Fruit fly (Drosophila melanogaster) whole organism, embryonic: ENCODE data around the gene Cap-D3.

ENCODE experiments used
- Aef1 ChIP-seq: fragments of 200-800 bp; sonication (Bioruptor generic); IDR thresholded peaks from 3 replicates; pipeline ENCODE4 v1.3.6; 2022; ENCODE audit warnings: missing biosample characterization, missing genetic modification characterization
- Atf-2 ChIP-seq: fragments of 200-800 bp; sonication (Bioruptor generic); optimal IDR thresholded peaks from 2 replicates; lab custom pipeline; 2016; ENCODE audit warnings: missing biosample characterization, missing genetic modification characterization
- BtbVII ChIP-seq: fragments of 200-800 bp; sonication (Bioruptor generic); optimal IDR thresholded peaks from 3 replicates; lab custom pipeline; 2017; ENCODE audit warnings: missing biosample characterization, mild to moderate bottlenecking, missing genetic modification characterization
- CG10959 ChIP-seq: fragments of 200-800 bp; sonication (Bioruptor generic); IDR thresholded peaks from 2 replicates; pipeline ENCODE4 v1.3.6; 2022; ENCODE audit warnings: missing biosample characterization, missing genetic modification characterization
- CG11456 ChIP-seq: fragments of 200-800 bp; sonication (Bioruptor generic); IDR thresholded peaks from 3 replicates; pipeline ENCODE4 v1.3.6; 2022; ENCODE audit warnings: missing biosample characterization, missing genetic modification characterization
- CG11504 ChIP-seq: fragments of 200-800 bp; sonication (Bioruptor generic); optimal IDR thresholded peaks from 3 replicates; lab custom pipeline; 2019; ENCODE audit warnings: missing biosample characterization, mild to moderate bottlenecking, missing genetic modification characterization, moderate library complexity
- CG12391 ChIP-seq: fragments of 200-800 bp; sonication (Bioruptor generic); optimal IDR thresholded peaks from 3 replicates; lab custom pipeline; 2018; ENCODE audit warnings: missing biosample characterization, mild to moderate bottlenecking, missing genetic modification characterization, moderate library complexity
- CG13424 ChIP-seq: fragments of 200-800 bp; sonication (Bioruptor generic); optimal IDR thresholded peaks from 2 replicates; lab custom pipeline; 2019; ENCODE audit warnings: missing biosample characterization, mild to moderate bottlenecking, missing genetic modification characterization, moderate library complexity
- CG14050 ChIP-seq: fragments of 200-800 bp; sonication (Bioruptor generic); IDR thresholded peaks from 3 replicates; pipeline ENCODE4 v1.3.6; 2022; ENCODE audit warnings: missing biosample characterization, missing genetic modification characterization
- CG14710 ChIP-seq: fragments of 200-800 bp; sonication (Bioruptor generic); optimal IDR thresholded peaks from 3 replicates; lab custom pipeline; 2019; ENCODE audit warnings: missing biosample characterization, mild to moderate bottlenecking, missing genetic modification characterization, moderate library complexity
- CG1602 ChIP-seq: fragments of 200-800 bp; sonication (Bioruptor generic); optimal IDR thresholded peaks from 3 replicates; lab custom pipeline; 2016; ENCODE audit warnings: missing biosample characterization, missing genetic modification characterization
- CG17186 ChIP-seq: fragments of 200-800 bp; sonication (Bioruptor generic); optimal IDR thresholded peaks from 3 replicates; lab custom pipeline; 2017; ENCODE audit warnings: missing biosample characterization, missing genetic modification reagents, missing genetic modification characterization
- CG17568 ChIP-seq: fragments of 200-800 bp; sonication (Bioruptor generic); optimal IDR thresholded peaks from 2 replicates; lab custom pipeline; 2018; ENCODE audit warnings: missing biosample characterization, mild to moderate bottlenecking, missing genetic modification characterization, moderate library complexity
- CG17802 ChIP-seq: fragments of 200-800 bp; sonication (Bioruptor generic); optimal IDR thresholded peaks from 2 replicates; lab custom pipeline; 2018; ENCODE audit warnings: missing biosample characterization, mild to moderate bottlenecking, missing genetic modification characterization, moderate library complexity
- CG1792 ChIP-seq: fragments of 200-800 bp; sonication (Bioruptor generic); optimal IDR thresholded peaks from 2 replicates; lab custom pipeline; 2016; ENCODE audit warnings: missing biosample characterization, missing genetic modification characterization
- CG18476 ChIP-seq: fragments of 200-800 bp; sonication (Bioruptor generic); optimal IDR thresholded peaks from 2 replicates; lab custom pipeline; 2016; ENCODE audit warnings: missing biosample characterization, mild to moderate bottlenecking, missing genetic modification characterization
- CG3065 ChIP-seq: fragments of 200-800 bp; sonication (Bioruptor generic); optimal IDR thresholded peaks from 2 replicates; lab custom pipeline; 2016; ENCODE audit warnings: missing biosample characterization, missing genetic modification characterization
- CG34422 ChIP-seq: fragments of 200-800 bp; sonication (Bioruptor generic); IDR thresholded peaks from 3 replicates; pipeline ENCODE4 v1.3.6; 2022; ENCODE audit warnings: missing biosample characterization, missing genetic modification characterization
- CG3726 ChIP-seq: fragments of 200-800 bp; sonication (Bioruptor generic); IDR thresholded peaks from 3 replicates; pipeline ENCODE4, ENCODE4 v1.3.6; 2022; ENCODE audit warnings: missing biosample characterization, missing genetic modification characterization
- CG6813 ChIP-seq: fragments of 200-800 bp; sonication (Bioruptor generic); optimal IDR thresholded peaks from 2 replicates; lab custom pipeline; 2017; ENCODE audit warnings: missing biosample characterization, missing genetic modification characterization, mild to moderate bottlenecking, moderate library complexity, missing genetic modification reagents
- CG7357 ChIP-seq: fragments of 200-800 bp; sonication (Bioruptor generic); IDR thresholded peaks from 3 replicates; pipeline ENCODE4 v1.3.6; 2022; ENCODE audit warnings: missing biosample characterization, missing genetic modification characterization
- CG7372 ChIP-seq: fragments of 200-800 bp; sonication (Bioruptor generic); IDR thresholded peaks from 2 replicates; pipeline ENCODE4 v1.3.6; 2022; ENCODE audit warnings: missing biosample characterization, missing genetic modification characterization
- CG7839 ChIP-seq: fragments of 200-800 bp; sonication (Bioruptor generic); optimal IDR thresholded peaks from 3 replicates; lab custom pipeline; 2018; ENCODE audit warnings: missing biosample characterization, mild to moderate bottlenecking, missing genetic modification characterization, moderate library complexity
- CG8924 ChIP-seq: fragments of 200-800 bp; optimal IDR thresholded peaks from 3 replicates; lab custom pipeline; 2019; ENCODE audit warnings: missing biosample characterization, mild to moderate bottlenecking, missing genetic modification characterization, moderate library complexity
- Dip2 ChIP-seq: fragments of 200-800 bp; sonication (Bioruptor generic); IDR thresholded peaks from 2 replicates; pipeline ENCODE4 v1.3.6; 2022; ENCODE audit warnings: missing biosample characterization, missing genetic modification characterization
- Doc2 ChIP-seq: fragments of 200-800 bp; sonication (Bioruptor generic); IDR thresholded peaks from 2 replicates; pipeline ENCODE4 v1.3.6; 2022; ENCODE audit warnings: missing biosample characterization, missing genetic modification characterization
- Hr39 ChIP-seq: fragments of >200 bp; optimal IDR thresholded peaks from 2 replicates; lab custom pipeline; 2017
- Mad ChIP-seq: fragments of 200-800 bp; sonication (Bioruptor generic); optimal IDR thresholded peaks from 2 replicates; lab custom pipeline; 2016; ENCODE audit warnings: missing biosample characterization, missing genetic modification characterization
- Myb ChIP-seq: fragments of 200-800 bp; sonication (Bioruptor generic); optimal IDR thresholded peaks from 2 replicates; lab custom pipeline; 2016; ENCODE audit warnings: missing biosample characterization, missing genetic modification characterization
- Nf-YB ChIP-seq: fragments of 200-800 bp; sonication (Bioruptor generic); optimal IDR thresholded peaks from 3 replicates; lab custom pipeline; 2019; ENCODE audit warnings: missing biosample characterization, mild to moderate bottlenecking, missing genetic modification characterization, moderate library complexity
- Poxn ChIP-seq: fragments of 200-800 bp; sonication (Bioruptor generic); IDR thresholded peaks from 2 replicates; pipeline ENCODE4 v1.3.6; 2022; ENCODE audit warnings: missing biosample characterization, missing genetic modification characterization
- Ravus ChIP-seq: fragments of 200-800 bp; sonication (Bioruptor generic); IDR thresholded peaks from 2 replicates; pipeline ENCODE4 v1.3.6; 2022; ENCODE audit warnings: missing biosample characterization, missing genetic modification characterization
- Sox100B ChIP-seq: fragments of 200-800 bp; sonication (Bioruptor generic); optimal IDR thresholded peaks from 3 replicates; lab custom pipeline; 2018; ENCODE audit warnings: missing biosample characterization, mild to moderate bottlenecking, missing genetic modification characterization
- Sry-δ ChIP-seq: fragments of 200-800 bp; sonication (Bioruptor generic); optimal IDR thresholded peaks from 2 replicates; lab custom pipeline; 2016; ENCODE audit warnings: missing biosample characterization, missing genetic modification characterization
- YL-1 ChIP-seq: fragments of 200-800 bp; sonication (Bioruptor generic); optimal IDR thresholded peaks from 3 replicates; lab custom pipeline; 2017; ENCODE audit warnings: missing biosample characterization, mild to moderate bottlenecking, missing genetic modification characterization
- crol ChIP-seq: fragments of 200-800 bp; sonication (Bioruptor generic); IDR thresholded peaks from 2 replicates; pipeline ENCODE4 v1.3.6; 2022; ENCODE audit warnings: missing biosample characterization, missing genetic modification characterization
- da ChIP-seq: fragments of 200-800 bp; sonication (Bioruptor generic); optimal IDR thresholded peaks from 2 replicates; lab custom pipeline; 2016; ENCODE audit warnings: missing biosample characterization, missing genetic modification characterization
- gsb-n ChIP-seq: fragments of 200-800 bp; sonication (Bioruptor generic); optimal IDR thresholded peaks from 3 replicates; lab custom pipeline; 2018; ENCODE audit warnings: missing biosample characterization, mild to moderate bottlenecking, missing genetic modification characterization
- gt ChIP-seq: fragments of 200-800 bp; sonication (Bioruptor generic); IDR thresholded peaks from 2 replicates; pipeline ENCODE4 v1.3.6; 2022; ENCODE audit warnings: missing biosample characterization, missing genetic modification characterization
- lab ChIP-seq: fragments of 200-800 bp; sonication (Bioruptor generic); optimal IDR thresholded peaks from 3 replicates; lab custom pipeline; 2017; ENCODE audit warnings: missing biosample characterization, missing genetic modification characterization, mild to moderate bottlenecking, moderate library complexity, missing genetic modification reagents
- lilli ChIP-seq: fragments of 200-800 bp; sonication (Bioruptor generic); optimal IDR thresholded peaks from 3 replicates; lab custom pipeline; 2016; ENCODE audit warnings: missing biosample characterization, missing genetic modification characterization
- mam ChIP-seq: fragments of 200-800 bp; sonication (Bioruptor generic); optimal IDR thresholded peaks from 3 replicates; lab custom pipeline; 2016; ENCODE audit warnings: missing biosample characterization, missing genetic modification characterization
- nau ChIP-seq: fragments of 200-800 bp; sonication (Bioruptor generic); optimal IDR thresholded peaks from 3 replicates; lab custom pipeline; 2017; ENCODE audit warnings: missing biosample characterization, mild to moderate bottlenecking, missing genetic modification characterization, missing genetic modification reagents
- nmo ChIP-seq: fragments of 200-800 bp; sonication (Bioruptor generic); optimal IDR thresholded peaks from 2 replicates; lab custom pipeline; 2018; ENCODE audit warnings: missing biosample characterization, mild to moderate bottlenecking, missing genetic modification characterization, moderate library complexity
- phol ChIP-seq: fragments of 200-800 bp; sonication (Bioruptor generic); optimal IDR thresholded peaks from 3 replicates; lab custom pipeline; 2018; ENCODE audit warnings: missing biosample characterization, mild to moderate bottlenecking, missing genetic modification characterization, moderate library complexity
- so ChIP-seq: fragments of 200-800 bp; sonication (Bioruptor generic); IDR thresholded peaks from 3 replicates; pipeline ENCODE4 v1.3.6; 2022; ENCODE audit warnings: missing biosample characterization, missing genetic modification characterization
- sr ChIP-seq: fragments of 200-800 bp; sonication (Bioruptor generic); IDR thresholded peaks from 3 replicates; pipeline ENCODE4 v1.3.6; 2022; ENCODE audit warnings: missing biosample characterization, missing genetic modification characterization
- ssp ChIP-seq: fragments of 200-800 bp; sonication (Bioruptor generic); IDR thresholded peaks from 2 replicates; pipeline ENCODE4 v1.3.6; 2022; ENCODE audit warnings: missing biosample characterization, missing genetic modification characterization
- tin ChIP-seq: fragments of 200-800 bp; sonication (Bioruptor generic); optimal IDR thresholded peaks from 3 replicates; lab custom pipeline; 2016; ENCODE audit warnings: missing biosample characterization, missing genetic modification characterization
- wor ChIP-seq: fragments of 200-800 bp; sonication (Bioruptor generic); IDR thresholded peaks from 2 replicates; pipeline ENCODE4 v1.3.6; 2022; ENCODE audit warnings: missing biosample characterization, missing genetic modification characterization
- z ChIP-seq: fragments of 200-800 bp; sonication (Bioruptor generic); IDR thresholded peaks from 3 replicates; pipeline ENCODE4 v1.3.6; 2022; ENCODE audit warnings: missing biosample characterization, missing genetic modification characterization

The Cap-D3 gene

DNA sequence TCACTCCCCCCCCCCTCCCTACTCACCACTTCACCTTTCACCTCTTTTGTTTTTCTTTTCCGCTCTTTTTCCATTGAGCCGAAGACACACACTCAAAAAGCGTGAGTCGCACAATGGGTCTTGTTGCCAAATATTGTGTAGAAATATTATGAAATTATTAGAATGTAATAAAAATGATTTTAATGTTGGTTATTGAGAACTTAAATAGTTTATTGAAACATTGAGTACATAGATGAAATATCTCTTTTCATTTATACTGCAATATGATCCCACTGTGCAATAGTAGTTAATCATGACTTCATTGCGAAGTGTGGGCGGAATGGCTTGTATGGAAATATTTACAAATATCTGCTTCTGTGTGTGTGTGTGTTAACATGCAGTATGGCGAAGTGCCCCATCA lies 41.4 kb downstream of the Cap-D3 start (continued):
- peak; percentile 19 for TF ChIP-seq CG7839 (tag; lab: Kevin White, UChicago)
- 0 out of 3 replicates have a peak, but pooled peaks have one; percentile 43 for TF ChIP-seq CG11456 (GFP tag; lab: Robert Waterston, UW)
- no peak for TF ChIP-seq gt (GFP tag; lab: Robert Waterston, UW)
- 0 out of 3 replicates have a peak, but pooled peaks have one; percentile 18 for TF ChIP-seq Aef1 (GFP tag; lab: Robert Waterston, UW)
- TF ChIP-seq CG11504 (tag; lab: Kevin White, UChicago) = peak; percentile 37
- TF ChIP-seq nmo (GFP tag; lab: Kevin White, UChicago) = peak; percentile 5
- TF ChIP-seq, all 482 proteins: peak for 32

DNA sequence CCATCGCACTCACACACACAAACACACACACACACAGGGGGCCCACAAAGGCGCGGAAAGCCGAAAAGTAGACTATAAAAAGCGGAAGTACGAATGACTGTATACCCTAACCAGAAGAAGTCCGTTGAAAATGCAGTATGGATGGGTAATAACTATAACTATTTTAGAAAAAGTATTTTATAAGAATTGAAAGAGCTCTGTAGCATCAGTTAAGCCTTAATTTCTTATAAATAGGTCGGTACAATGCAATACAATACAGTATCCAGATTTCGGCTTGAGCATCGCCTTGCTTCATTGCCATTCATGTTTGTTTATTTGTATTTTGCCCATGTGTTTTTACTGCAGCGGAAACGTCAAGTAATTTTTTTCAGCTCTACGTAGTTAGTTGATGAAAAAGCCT lies 43.8 kb downstream of the Cap-D3 start:
- TF ChIP-seq CG1602 (GFP tag; lab: Kevin White, UChicago) (peak; percentile 1), CG12391 (no peak), CG3065 (GFP tag; lab: Kevin White, UChicago) (no peak), CG14050 (no peak), phol (tag; lab: Kevin White, UChicago) (no peak), wor (GFP tag; lab: Robert Waterston, UW) (no peak), BtbVII (GFP tag; lab: Kevin White, UChicago) (peak; percentile 17), lab (peak; percentile 72), nau (GFP tag; lab: Kevin White, UChicago) (no peak), z (GFP tag; lab: Robert Waterston, UW) (no peak), Nf-YB (no peak), CG18476 (no peak), crol (GFP tag; lab: Robert Waterston, UW) (no peak), Dip2 (GFP tag; lab: Robert Waterston, UW) (no peak), CG14710 (tag; lab: Kevin White, UChicago) (no peak), Myb (no peak), CG10959 (GFP tag; lab: Robert Waterston, UW) (no peak), CG34422 (GFP tag; lab: Robert Waterston, UW) (no peak), tin (no peak), CG17568 (no peak), Ravus (GFP tag; lab: Robert Waterston, UW) (no peak), gsb-n (tag; lab: Kevin White, UChicago) (no peak), CG8924 (no peak), CG6813 (GFP tag; lab: Kevin White, UChicago) (no peak), Doc2 (0 out of 2 replicates have a peak, but pooled peaks have one; percentile 13), da (GFP tag; lab: Kevin White, UChicago) (no peak), CG7357 (GFP tag; lab: Robert Waterston, UW) (0 out of 3 replicates have a peak, but pooled peaks have one; percentile 19), so (GFP tag; lab: Robert Waterston, UW) (no peak), sr (GFP tag; lab: Robert Waterston, UW) (no peak), Sry-δ (GFP tag; lab: Kevin White, UChicago) (no peak), CG3726 (GFP tag; lab: Robert Waterston, UW) (no peak), ssp (GFP tag; lab: Robert Waterston, UW) (no peak), mam (peak; percentile 14), Sox100B (GFP tag; lab: Kevin White, UChicago) (no peak), YL-1 (GFP tag; lab: Kevin White, UChicago) (no peak), CG17186 (no peak), Poxn (GFP tag; lab: Robert Waterston, UW) (no peak), CG17802 (no peak), Hr39 (no peak), CG7372 (GFP tag; lab: Robert Waterston, UW) (no peak), lilli (peak; percentile 32), Atf-2 (GFP tag; lab: Kevin White, UChicago) (no peak), CG13424 (tag; lab: Kevin White, UChicago) (peak; percentile 42), Mad (GFP tag; lab: Kevin White, UChicago) (no peak), CG1792 (no peak)
